Comparison of ENCODE assay signal across 2 fruit fly cellular contexts in genomic region chrX:18452717-18453116, dm6.
TF ChIP-seq lines count a peak whose summit lies in the region.

No protein-coding gene starts in this region.

- no peak for TF ChIP-seq CTCF in whole organism, embryonic (GFP tag; optimal IDR thresholded peaks at IDR 0.05; lab: Kevin White, UChicago)

TF ChIP-seq in whole organism, embryonic, 481 proteins besides CTCF, POLR2A, EP300 and RAD21:
- TF ChIP-seq CG12071 (GFP tag; optimal IDR thresholded peaks at IDR 0.05; lab: Kevin White, UChicago) (no peak), CG18599 (GFP tag; optimal IDR thresholded peaks at IDR 0.05; lab: Kevin White, UChicago) (peak; percentile 38), dmrt99B (tag; optimal IDR thresholded peaks at IDR 0.05; lab: Kevin White, UChicago) (peak; percentile 1), mam (GFP tag; optimal IDR thresholded peaks at IDR 0.05; lab: Kevin White, UChicago) (no peak), CG18476 (GFP tag; optimal IDR thresholded peaks at IDR 0.05; lab: Kevin White, UChicago) (peak; percentile 68), eve (GFP tag; optimal IDR thresholded peaks at IDR 0.05; lab: Kevin White, UChicago) (no peak), sens (GFP tag; lab: Kevin White, UChicago) (peak; percentile 66), prd (optimal IDR thresholded peaks at IDR 0.05; lab: Kevin White, UChicago) (no peak), prd (GFP tag; IDR thresholded peaks at IDR 0.05; lab: Robert Waterston, UW) (peak; percentile 14; the same call in 1 of the 3 replicates), CG9215 (GFP tag; IDR thresholded peaks at IDR 0.05; lab: Robert Waterston, UW) (peak; percentile 16; the same call in 1 of the 2 replicates), CG31388 (GFP tag; optimal IDR thresholded peaks at IDR 0.05; lab: Kevin White, UChicago) (no peak), Ets65A (GFP tag; lab: Kevin White, UChicago) (peak; percentile 87), Adf1 (GFP tag; IDR thresholded peaks at IDR 0.05; lab: Robert Waterston, UW) (no peak), Meics (GFP tag; optimal IDR thresholded peaks at IDR 0.05; lab: Kevin White, UChicago) (peak; percentile 12), CG6813 (GFP tag; optimal IDR thresholded peaks at IDR 0.05; lab: Kevin White, UChicago) (no peak), CG15269 (tag; optimal IDR thresholded peaks at IDR 0.05; lab: Kevin White, UChicago) (no peak), crol (GFP tag; IDR thresholded peaks at IDR 0.05; lab: Robert Waterston, UW) (no peak), slbo (GFP tag; IDR thresholded peaks at IDR 0.05; lab: Robert Waterston, UW) (peak; percentile 36), Mes4 (GFP tag; optimal IDR thresholded peaks at IDR 0.05; lab: Kevin White, UChicago) (no peak), croc (GFP tag; conservative IDR thresholded peaks at IDR 0.05; lab: Robert Waterston, UW) (no peak), tap (tag; optimal IDR thresholded peaks at IDR 0.05; lab: Kevin White, UChicago) (no peak), CG2120 (GFP tag; optimal IDR thresholded peaks at IDR 0.05; lab: Kevin White, UChicago) (peak; percentile 48), CG31441 (GFP tag; IDR thresholded peaks at IDR 0.05; lab: Robert Waterston, UW) (no peak), lab (GFP tag; optimal IDR thresholded peaks at IDR 0.05; lab: Kevin White, UChicago) (peak; percentile 1), CG2678 (tag; optimal IDR thresholded peaks at IDR 0.05; lab: Kevin White, UChicago) (peak; percentile 6), CG1603 (tag; optimal IDR thresholded peaks at IDR 0.05; lab: Kevin White, UChicago) (no peak), row (GFP tag; IDR thresholded peaks at IDR 0.05; lab: Robert Waterston, UW) (peak; percentile 59), Blimp-1 (GFP tag; optimal IDR thresholded peaks at IDR 0.05; lab: Kevin White, UChicago) (no peak), kni (GFP tag; optimal IDR thresholded peaks at IDR 0.05; lab: Kevin White, UChicago) (no peak), CG4707 (GFP tag; optimal IDR thresholded peaks at IDR 0.05; lab: Kevin White, UChicago) (no peak), Dbx (GFP tag; IDR thresholded peaks at IDR 0.05; lab: Robert Waterston, UW) (peak; percentile 39; the same call in 1 of the 3 replicates)

TF ChIP-seq in whole organism, prepupa, 60 proteins besides CTCF, POLR2A, EP300 and RAD21:
- no peak for TF ChIP-seq CG8632 (GFP tag; optimal IDR thresholded peaks at IDR 0.05; lab: Kevin White, UChicago)
- TF ChIP-seq svp (GFP tag; lab: Kevin White, UChicago): peak; percentile 44
- no peak for TF ChIP-seq CG1621 (tag; optimal IDR thresholded peaks at IDR 0.05; lab: Kevin White, UChicago)
- no peak for TF ChIP-seq eg (GFP tag; IDR thresholded peaks at IDR 0.05; lab: Robert Waterston, UW)
